Worm (Caenorhabditis elegans) whole organism, young adult: ENCODE results near the gene C52B11.5.

Experiments
- B0261.1 ChIP-seq: sonication (generic microtip); optimal IDR thresholded peaks from 2 replicates; lab custom pipeline; 2016; ENCODE audit warnings: mild to moderate bottlenecking, missing genetic modification characterization, moderate library complexity, missing compliant biosample characterization
- C06A6.2 ChIP-seq: fragments of 200-800 bp; sonication (Bioruptor generic); conservative IDR thresholded peaks from 2 replicates; pipeline ENCODE4 v1.3.6; 2022; ENCODE audit warnings: missing genetic modification characterization, missing compliant biosample characterization
- F10E7.11 ChIP-seq: sonication (generic microtip); optimal IDR thresholded peaks from 2 replicates; lab custom pipeline; 2017; ENCODE audit warnings: mild to moderate bottlenecking, missing genetic modification characterization, moderate library complexity, missing compliant biosample characterization
- F23B12.7 ChIP-seq: sonication (generic microtip); optimal IDR thresholded peaks from 2 replicates; lab custom pipeline; 2017; ENCODE audit warnings: missing genetic modification characterization, mild to moderate bottlenecking, missing compliant biosample characterization, antibody characterized with exemption, moderate library complexity; ENCODE audit not compliant: insufficient read depth
- F39B2.1 ChIP-seq: fragments of 200-800 bp; sonication (Bioruptor generic); IDR thresholded peaks from 2 replicates; pipeline ENCODE4 v1.3.6; 2022; ENCODE audit warnings: missing genetic modification reagents, missing genetic modification characterization, missing compliant biosample characterization
- F49E8.2 ChIP-seq: sonication (generic microtip); optimal IDR thresholded peaks from 3 replicates; lab custom pipeline; 2017; ENCODE audit warnings: missing genetic modification characterization, mild to moderate bottlenecking, missing compliant biosample characterization, antibody characterized with exemption, moderate library complexity; ENCODE audit not compliant: insufficient read depth
- F52B5.7 ChIP-seq: sonication (generic microtip); optimal IDR thresholded peaks from 2 replicates; lab custom pipeline; 2016; ENCODE audit warnings: mild to moderate bottlenecking, missing genetic modification characterization, missing compliant biosample characterization
- F55B11.4 ChIP-seq: sonication (generic microtip); optimal IDR thresholded peaks from 2 replicates; lab custom pipeline; 2016; ENCODE audit warnings: missing compliant biosample characterization, missing genetic modification characterization, borderline replicate concordance; ENCODE audit not compliant: insufficient read depth
- Y56A3A.18 ChIP-seq: fragments of 200-800 bp; sonication (Bioruptor generic); IDR thresholded peaks from 2 replicates; pipeline ENCODE4 v1.3.6; 2022; ENCODE audit warnings: missing genetic modification reagents, missing genetic modification characterization, missing compliant biosample characterization
- Y79H2A.3 ChIP-seq: fragments of 200-800 bp; sonication (Bioruptor generic); conservative IDR thresholded peaks from 2 replicates; pipeline ENCODE4 v1.3.6; 2022; ENCODE audit warnings: missing genetic modification reagents, missing genetic modification characterization, missing compliant biosample characterization
- ZK185.1 ChIP-seq: sonication (generic microtip); optimal IDR thresholded peaks from 2 replicates; lab custom pipeline; 2016; ENCODE audit warnings: mild to moderate bottlenecking, missing genetic modification characterization, missing compliant biosample characterization; ENCODE audit not compliant: poor library complexity, severe bottlenecking
- aptf-2 ChIP-seq: fragments of 200-800 bp; sonication (Bioruptor generic); conservative IDR thresholded peaks from 2 replicates; pipeline ENCODE4 v1.3.6; 2022; ENCODE audit warnings: missing genetic modification reagents, missing genetic modification characterization, missing compliant biosample characterization
- aptf-3 ChIP-seq: fragments of 200-800 bp; sonication (Bioruptor generic); IDR thresholded peaks from 2 replicates; pipeline ENCODE4 v1.3.6; 2022; ENCODE audit warnings: missing genetic modification characterization, missing compliant biosample characterization
- atf-7 ChIP-seq: sonication (generic microtip); optimal IDR thresholded peaks from 2 replicates; lab custom pipeline; 2017; ENCODE audit warnings: mild to moderate bottlenecking, missing genetic modification characterization, missing compliant biosample characterization
- attf-6 ChIP-seq: fragments of 200-800 bp; sonication (Bioruptor generic); IDR thresholded peaks from 2 replicates; pipeline ENCODE4 v1.3.6; 2022; ENCODE audit warnings: missing genetic modification reagents, missing genetic modification characterization, missing compliant biosample characterization
- cebp-2 ChIP-seq: fragments of 200-800 bp; sonication (Bioruptor generic); IDR thresholded peaks from 2 replicates; pipeline ENCODE4 v1.3.6; 2022; ENCODE audit warnings: missing genetic modification characterization, missing compliant biosample characterization
- ceh-40 ChIP-seq: fragments of 200-800 bp; sonication (Bioruptor generic); IDR thresholded peaks from 2 replicates; pipeline ENCODE4 v1.3.6; 2022; ENCODE audit warnings: missing genetic modification characterization, missing compliant biosample characterization
- ceh-79 ChIP-seq: sonication (generic microtip); optimal IDR thresholded peaks from 2 replicates; lab custom pipeline; 2017; ENCODE audit warnings: mild to moderate bottlenecking, missing genetic modification characterization, missing compliant biosample characterization
- ceh-91 ChIP-seq: fragments of 200-800 bp; sonication (Bioruptor generic); IDR thresholded peaks from 2 replicates; pipeline ENCODE4 v1.3.6; 2022; ENCODE audit warnings: missing genetic modification reagents, missing genetic modification characterization, missing compliant biosample characterization
- die-1 ChIP-seq: sonication (generic microtip); optimal IDR thresholded peaks from 2 replicates; lab custom pipeline; 2016; ENCODE audit warnings: missing genotype, mild to moderate bottlenecking, missing genetic modification characterization, missing compliant biosample characterization
- dox-1 ChIP-seq: fragments of 200-800 bp; sonication (Bioruptor generic); IDR thresholded peaks from 2 replicates; pipeline ENCODE4 v1.3.6; 2022; ENCODE audit warnings: missing genetic modification reagents, missing genetic modification characterization, missing compliant biosample characterization
- efl-1 ChIP-seq: fragments of 150-350 bp; optimal IDR thresholded peaks from 2 replicates; lab custom pipeline; 2014; ENCODE audit warnings: missing biosample characterization, missing genetic modification reagents, missing genetic modification characterization
- egl-44 ChIP-seq: fragments of 200-800 bp; sonication (Bioruptor generic); IDR thresholded peaks from 2 replicates; pipeline ENCODE4 v1.3.6; 2022; ENCODE audit warnings: missing genetic modification reagents, missing genetic modification characterization, missing compliant biosample characterization
- egrh-3 ChIP-seq: fragments of 200-800 bp; sonication (Bioruptor generic); IDR thresholded peaks from 2 replicates; pipeline ENCODE4 v1.3.6; 2022; ENCODE audit warnings: missing genetic modification reagents, missing genetic modification characterization, missing compliant biosample characterization
- ekl-4 ChIP-seq: fragments of 200-800 bp; sonication (Bioruptor generic); IDR thresholded peaks from 2 replicates; pipeline ENCODE4 v1.3.6; 2022; ENCODE audit warnings: missing genetic modification reagents, missing genetic modification characterization, missing compliant biosample characterization
- fkh-3 ChIP-seq: sonication (generic microtip); optimal IDR thresholded peaks from 2 replicates; lab custom pipeline; 2016; ENCODE audit warnings: mild to moderate bottlenecking, missing genetic modification characterization, missing compliant biosample characterization
- gei-17 ChIP-seq: fragments of 200-800 bp; sonication (Bioruptor generic); optimal IDR thresholded peaks from 2 replicates; lab custom pipeline; 2018; ENCODE audit warnings: mild to moderate bottlenecking, missing genetic modification characterization, missing compliant biosample characterization
- hlh-12 ChIP-seq: sonication (generic microtip); optimal IDR thresholded peaks from 2 replicates; lab custom pipeline; 2016; ENCODE audit warnings: missing genetic modification characterization, missing compliant biosample characterization
- hmg-20 ChIP-seq: fragments of 200-800 bp; sonication (Bioruptor generic); IDR thresholded peaks from 2 replicates; pipeline ENCODE4 v1.3.6; 2022; ENCODE audit warnings: missing genetic modification reagents, missing genetic modification characterization, missing compliant biosample characterization
- hsf-1 ChIP-seq: fragments of 200-800 bp; sonication (Bioruptor generic); IDR thresholded peaks from 2 replicates; pipeline ENCODE4 v1.3.6; 2022; ENCODE audit warnings: missing genetic modification reagents, missing genetic modification characterization, missing compliant biosample characterization
- let-526 ChIP-seq: fragments of 200-800 bp; sonication (Bioruptor generic); IDR thresholded peaks from 2 replicates; pipeline ENCODE4 v1.3.6; 2022; ENCODE audit warnings: missing genetic modification reagents, missing genetic modification characterization, missing compliant biosample characterization
- lin-40 ChIP-seq: sonication (generic microtip); optimal IDR thresholded peaks from 2 replicates; lab custom pipeline; 2016; ENCODE audit warnings: missing genetic modification characterization, mild to moderate bottlenecking, missing compliant biosample characterization, missing genotype, missing genetic modification reagents
- lir-1 ChIP-seq: fragments of 200-800 bp; sonication (Bioruptor generic); conservative IDR thresholded peaks from 2 replicates; pipeline ENCODE4 v1.3.6; 2022; ENCODE audit warnings: missing genetic modification reagents, missing genetic modification characterization, missing compliant biosample characterization
- madf-8 ChIP-seq: fragments of 200-800 bp; sonication (Bioruptor generic); conservative IDR thresholded peaks from 2 replicates; pipeline ENCODE4 v1.3.6; 2022; ENCODE audit warnings: missing genetic modification reagents, missing genetic modification characterization, missing compliant biosample characterization
- mel-28 ChIP-seq: sonication (generic microtip); optimal IDR thresholded peaks from 2 replicates; lab custom pipeline; 2016; ENCODE audit warnings: borderline replicate concordance, mild to moderate bottlenecking, missing genetic modification characterization, missing compliant biosample characterization
- nfyb-1 ChIP-seq: fragments of 200-800 bp; sonication (Bioruptor generic); IDR thresholded peaks from 2 replicates; pipeline ENCODE4 v1.3.6; 2022; ENCODE audit warnings: missing genetic modification reagents, missing genetic modification characterization, missing compliant biosample characterization
- nhr-27 ChIP-seq: fragments of 200-800 bp; sonication (Bioruptor generic); optimal IDR thresholded peaks from 2 replicates; lab custom pipeline; 2018; ENCODE audit warnings: mild to moderate bottlenecking, missing genetic modification characterization, moderate library complexity, missing compliant biosample characterization
- pbrm-1 ChIP-seq: fragments of 200-800 bp; sonication (Bioruptor generic); IDR thresholded peaks from 2 replicates; pipeline ENCODE4 v1.3.6; 2022; ENCODE audit warnings: missing genetic modification reagents, missing genetic modification characterization, missing compliant biosample characterization
- rec-8 ChIP-seq, 2 experiments: sonication (generic microtip); optimal IDR thresholded peaks; 2 replicates each; lab custom pipeline; 2016; ENCODE audit warnings: mild to moderate bottlenecking in 2 of 2, missing genetic modification characterization in 2 of 2, missing genetic modification reagents in 2 of 2, missing genotype in 2 of 2, missing biosample characterization in 1 of 2, missing compliant biosample characterization in 1 of 2, moderate library complexity in 1 of 2
- sdz-38 ChIP-seq: sonication (generic microtip); optimal IDR thresholded peaks from 2 replicates; lab custom pipeline; 2016; ENCODE audit warnings: missing genotype, missing genetic modification characterization, missing compliant biosample characterization
- sea-2 ChIP-seq: fragments of 200-800 bp; sonication (Bioruptor generic); IDR thresholded peaks from 2 replicates; pipeline ENCODE4 v1.3.6; 2022; ENCODE audit warnings: missing genetic modification characterization, missing compliant biosample characterization
- snpc-1.1 ChIP-seq: sonication (generic microtip); optimal IDR thresholded peaks from 2 replicates; lab custom pipeline; 2017; ENCODE audit warnings: missing genetic modification characterization, mild to moderate bottlenecking, missing compliant biosample characterization, antibody characterized with exemption, moderate library complexity, missing genotype, missing genetic modification reagents; ENCODE audit not compliant: insufficient read depth
- sptf-2 ChIP-seq: fragments of 200-800 bp; sonication (Bioruptor generic); optimal IDR thresholded peaks from 2 replicates; lab custom pipeline; 2018; ENCODE audit warnings: mild to moderate bottlenecking, missing genetic modification characterization, missing compliant biosample characterization
- tbp1 ChIP-seq: fragments of 200-800 bp; sonication (Bioruptor generic); optimal IDR thresholded peaks from 2 replicates; lab custom pipeline; 2018; ENCODE audit warnings: mild to moderate bottlenecking, missing genetic modification characterization, missing compliant biosample characterization
- zfh-2 ChIP-seq: fragments of 200-800 bp; sonication (Bioruptor generic); conservative IDR thresholded peaks from 2 replicates; pipeline ENCODE4 v1.3.6; 2022; ENCODE audit warnings: missing genetic modification reagents, missing genetic modification characterization, missing compliant biosample characterization
- ztf-25 ChIP-seq: fragments of 200-800 bp; sonication (Bioruptor generic); IDR thresholded peaks from 2 replicates; pipeline ENCODE4 v1.3.6; 2022; ENCODE audit warnings: missing genetic modification reagents, missing genetic modification characterization, missing compliant biosample characterization
- ztf-28 ChIP-seq: fragments of 200-800 bp; sonication (Bioruptor generic); IDR thresholded peaks from 2 replicates; pipeline ENCODE4 v1.3.6; 2022; ENCODE audit warnings: missing genetic modification reagents, missing genetic modification characterization, missing compliant biosample characterization

C52B11.5 gene

ce11 chrX:1311577-1311976 is 39.0 kb downstream of the C52B11.5 start:
- TF ChIP-seq F49E8.2 (no peak), sptf-2 (GFP tag; lab: Kevin White, UChicago) (no peak), tbp1 (no peak), ztf-28 (GFP tag; lab: Robert Waterston, UW) (no peak)

ce11 chrX:1319708-1320107 is 47.1 kb downstream of the C52B11.5 start:
- peak; percentile 17 for TF ChIP-seq die-1 (tag; lab: Kevin White, UChicago)
- no peak for TF ChIP-seq ZK185.1
- peak; percentile 21 for TF ChIP-seq F23B12.7 (tag; lab: Kevin White, UChicago)
- TF ChIP-seq B0261.1 (tag; lab: Kevin White, UChicago), result no peak
- TF ChIP-seq ztf-25, result no peak
- TF ChIP-seq ekl-4 (GFP tag; lab: Robert Waterston, UW), result no peak
- TF ChIP-seq rec-8 (tag; optimal IDR thresholded peaks at IDR 0.05; lab: Kevin White, UChicago), result no peak
- TF ChIP-seq sdz-38 (tag; lab: Kevin White, UChicago), result no peak
- TF ChIP-seq madf-8 (GFP tag; lab: Robert Waterston, UW), result no peak
- peak; percentile 72; the same call in 1 of the 2 replicates for TF ChIP-seq egl-44 (GFP tag; lab: Robert Waterston, UW)
- peak; percentile 39; the same call in 1 of the 2 replicates for TF ChIP-seq nfyb-1 (GFP tag; lab: Robert Waterston, UW)
- TF ChIP-seq ceh-91 (GFP tag; lab: Robert Waterston, UW), result no peak
- peak; percentile 46 for TF ChIP-seq lin-40 (tag; lab: Kevin White, UChicago)
- TF ChIP-seq egrh-3 (GFP tag; lab: Robert Waterston, UW), result peak; percentile 94
- TF ChIP-seq C06A6.2 (GFP tag; lab: Robert Waterston, UW), result 0 out of 2 replicates have a peak, but pooled peaks have one; percentile 17
- TF ChIP-seq hlh-12 (tag; lab: Kevin White, UChicago), result no peak
- TF ChIP-seq Y79H2A.3 (GFP tag; lab: Robert Waterston, UW), result no peak
- no peak for TF ChIP-seq hsf-1 (GFP tag; lab: Robert Waterston, UW)
- TF ChIP-seq tbp1, result no peak
- peak; percentile 30 for TF ChIP-seq atf-7 (tag; lab: Kevin White, UChicago)
- peak; percentile 22; the same call in 1 of the 2 replicates for TF ChIP-seq Y56A3A.18
- no peak for TF ChIP-seq ceh-79 (tag; lab: Kevin White, UChicago)
- TF ChIP-seq sptf-2 (GFP tag; lab: Kevin White, UChicago), result no peak
- TF ChIP-seq attf-6, result no peak
- no peak for TF ChIP-seq F10E7.11 (tag; lab: Kevin White, UChicago)
- no peak for TF ChIP-seq cebp-2
- TF ChIP-seq zfh-2, result peak; percentile 99
- no peak for TF ChIP-seq sea-2 (GFP tag; lab: Robert Waterston, UW)
- peak; percentile 71 for TF ChIP-seq gei-17
- TF ChIP-seq aptf-2 (GFP tag; lab: Robert Waterston, UW), result peak; percentile 79; the same call in 1 of the 2 replicates
- no peak for TF ChIP-seq F52B5.7 (tag; lab: Kevin White, UChicago)
- no peak for TF ChIP-seq fkh-3 (tag; lab: Kevin White, UChicago)
- no peak for TF ChIP-seq aptf-3
- TF ChIP-seq dox-1 (GFP tag; lab: Robert Waterston, UW), result peak; percentile 85
- no peak for TF ChIP-seq F39B2.1
- no peak for TF ChIP-seq ceh-40 (GFP tag; lab: Robert Waterston, UW)
- no peak for TF ChIP-seq efl-1 (GFP tag; lab: Kevin White, UChicago)
- TF ChIP-seq let-526 (GFP tag; lab: Robert Waterston, UW), result no peak
- 0 out of 2 replicates have a peak, but pooled peaks have one; percentile 10 for TF ChIP-seq pbrm-1 (GFP tag; lab: Robert Waterston, UW)
- TF ChIP-seq hmg-20 (GFP tag; lab: Robert Waterston, UW), result no peak
- no peak for TF ChIP-seq nhr-27
- TF ChIP-seq snpc-1.1 (tag; lab: Kevin White, UChicago), result no peak
- TF ChIP-seq mel-28, result peak; percentile 12
- TF ChIP-seq lir-1 (GFP tag; lab: Robert Waterston, UW), result no peak; the same call in 1 of the 2 replicates
- no peak for TF ChIP-seq F55B11.4
